Fruit fly (Drosophila melanogaster): ENCODE results near the gene CG42460.

CG42460 gene

DNA sequence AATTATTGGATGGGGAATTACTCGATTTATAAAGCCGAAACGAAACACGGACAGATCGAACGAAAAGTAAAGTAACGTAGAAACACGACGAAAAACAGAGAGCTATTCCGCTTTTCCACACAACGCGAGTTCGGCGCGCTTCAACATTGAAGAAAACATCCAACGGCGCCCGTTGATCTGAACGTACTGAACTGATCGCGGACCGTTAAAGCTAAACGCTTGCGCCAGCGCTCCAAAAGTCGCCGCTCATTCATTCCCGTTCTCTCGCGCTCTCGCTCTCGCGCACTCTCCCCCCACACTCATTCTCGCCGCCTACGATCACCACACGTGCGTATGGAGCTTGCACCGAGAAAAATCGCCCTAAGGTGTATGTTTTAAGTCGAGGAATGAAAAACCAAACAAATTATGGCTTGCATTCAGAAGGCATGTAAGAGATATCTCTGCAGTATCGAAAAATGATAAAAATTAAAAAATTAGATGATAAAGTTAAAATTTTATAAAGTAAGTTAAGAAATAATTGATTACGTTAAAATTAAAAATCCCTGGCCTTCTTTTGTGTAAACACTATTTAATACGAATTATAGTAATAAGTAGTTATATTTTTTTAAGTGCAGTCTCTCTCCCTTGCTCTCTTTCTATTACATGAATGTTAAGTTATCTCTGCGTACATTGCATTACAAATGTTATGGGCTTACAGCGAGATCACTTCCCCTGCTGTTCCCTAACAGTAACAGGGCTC, 33.5 kb downstream of the CG42460 start, which contains the start of gene E23 (continued):
- TF ChIP-seq CG18599 (GFP tag; optimal IDR thresholded peaks at IDR 0.05) (peak; percentile 98), Asciz (GFP tag; optimal IDR thresholded peaks at IDR 0.05) (peak; percentile 99), CG7745 (tag; optimal IDR thresholded peaks at IDR 0.05) (peak; percentile 58), bab2 (GFP tag; optimal IDR thresholded peaks at IDR 0.05) (peak; percentile 93), CG8478 (optimal IDR thresholded peaks at IDR 0.05) (no peak), gro (GFP tag; optimal IDR thresholded peaks at IDR 0.05) (peak; percentile 90), CG4360 (GFP tag; IDR thresholded peaks at IDR 0.05) (peak; percentile 79), org-1 (GFP tag; optimal IDR thresholded peaks at IDR 0.05) (peak; percentile 99), HLH4C (GFP tag; IDR thresholded peaks at IDR 0.05; ENCODE audit: partially characterized antibody) (no peak), pum (GFP tag; optimal IDR thresholded peaks at IDR 0.05) (peak; percentile 92), CG15011 (GFP tag; optimal IDR thresholded peaks at IDR 0.05) (peak; percentile 97), CG6854 (GFP tag; optimal IDR thresholded peaks at IDR 0.05) (peak; percentile 96), kah (GFP tag; optimal IDR thresholded peaks at IDR 0.05) (peak; percentile 94), CG8944 (GFP tag; optimal IDR thresholded peaks at IDR 0.05) (peak; percentile 93), MTF-1 (GFP tag; optimal IDR thresholded peaks at IDR 0.05; ENCODE audit: borderline replicate concordance) (peak; percentile 90), CG3065 (GFP tag; optimal IDR thresholded peaks at IDR 0.05) (peak; percentile 96), CG7928 (GFP tag; optimal IDR thresholded peaks at IDR 0.05) (peak; percentile 81), chinmo (GFP tag; IDR thresholded peaks at IDR 0.05; ENCODE audit: partially characterized antibody) (peak; percentile 97; the same call in 3 of the 4 replicates), tgo (GFP tag; IDR thresholded peaks at IDR 0.05) (peak; percentile 99), da (GFP tag; optimal IDR thresholded peaks at IDR 0.05) (peak; percentile 93), CG11696 (GFP tag; IDR thresholded peaks at IDR 0.05) (peak; percentile 88), bsh (GFP tag; optimal IDR thresholded peaks at IDR 0.05) (peak; percentile 97 to 99), CG17829 (tag; optimal IDR thresholded peaks at IDR 0.05) (peak; percentile 99), BEAF-32 (GFP tag; optimal IDR thresholded peaks at IDR 0.05) (peak; percentile 17), Oli (tag; optimal IDR thresholded peaks at IDR 0.05) (peak; percentile 99), CG31224 (GFP tag; IDR thresholded peaks at IDR 0.05) (peak; percentile 95), hbn (GFP tag; IDR thresholded peaks at IDR 0.05; ENCODE audit: partially characterized antibody) (no peak), klu (GFP tag; IDR thresholded peaks at IDR 0.05) (peak; percentile 98), mld (GFP tag; IDR thresholded peaks at IDR 0.05; ENCODE audit: partially characterized antibody) (peak; percentile 70; the same call in 1 of the 3 replicates), CG7987 (GFP tag; optimal IDR thresholded peaks at IDR 0.05) (peak; percentile 97), slp2 (GFP tag; optimal IDR thresholded peaks at IDR 0.05) (peak; percentile 96), Optix (GFP tag; IDR thresholded peaks at IDR 0.05) (peak; percentile 95), BtbVII (GFP tag; optimal IDR thresholded peaks at IDR 0.05) (peak; percentile 98), CG17802 (tag; optimal IDR thresholded peaks at IDR 0.05) (peak; percentile 90), odd (GFP tag; optimal IDR thresholded peaks at IDR 0.05) (peak; percentile 99), CrebB (tag; optimal IDR thresholded peaks at IDR 0.05) (peak; percentile 97), CG1529 (GFP tag; optimal IDR thresholded peaks at IDR 0.05) (peak; percentile 99), Usf (GFP tag; optimal IDR thresholded peaks at IDR 0.05) (peak; percentile 98), Nf-YB (GFP tag; optimal IDR thresholded peaks at IDR 0.05) (peak; percentile 91), CG17186 (GFP tag; optimal IDR thresholded peaks at IDR 0.05) (peak; percentile 82), ash1 (GFP tag; optimal IDR thresholded peaks at IDR 0.05) (peak; percentile 17), fd3F (GFP tag; optimal IDR thresholded peaks at IDR 0.05) (peak; percentile 97), CG15269 (tag; optimal IDR thresholded peaks at IDR 0.05) (peak; percentile 99), lmd (GFP tag; IDR thresholded peaks at IDR 0.05) (peak; percentile 99), nmo (GFP tag; optimal IDR thresholded peaks at IDR 0.05) (peak; percentile 100), Fer1 (GFP tag; optimal IDR thresholded peaks at IDR 0.05) (peak; percentile 99), dan (GFP tag; IDR thresholded peaks at IDR 0.05) (peak; percentile 76), her (GFP tag; optimal IDR thresholded peaks at IDR 0.05) (peak; percentile 83)
